Worm (Caenorhabditis elegans): ENCODE results near the gene alh-10.

DNA sequence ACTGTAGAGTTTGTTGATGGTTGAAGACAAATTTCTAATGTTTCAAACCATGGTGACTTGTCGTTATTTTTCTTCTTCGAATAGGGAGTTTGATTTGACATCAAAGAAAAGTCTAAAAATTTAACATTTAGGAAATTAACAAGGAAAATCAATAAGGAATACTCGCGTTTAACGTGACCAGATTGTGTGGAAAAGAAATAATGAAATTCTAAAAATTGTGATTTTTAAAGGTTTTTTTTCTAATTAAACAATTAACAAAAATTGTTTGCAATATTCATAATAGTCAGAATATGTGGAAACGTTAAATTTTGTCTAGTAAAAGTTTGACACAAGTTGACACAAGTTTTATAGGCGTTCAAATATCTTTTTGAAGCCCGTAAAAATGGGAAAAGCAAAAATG is 44.2 kb upstream of the alh-10 start, which contains the start of gene C55B6.4:
- TF ChIP-seq nhr-76 (tag; optimal IDR thresholded peaks at IDR 0.05) = no peak
- no peak for TF ChIP-seq ztf-11 (tag; optimal IDR thresholded peaks at IDR 0.05)
- TF ChIP-seq zip-2 (tag; optimal IDR thresholded peaks at IDR 0.05) = no peak
- TF ChIP-seq aly-2 (tag; optimal IDR thresholded peaks at IDR 0.05) = no peak
- no peak for TF ChIP-seq zag-1 (tag; optimal IDR thresholded peaks at IDR 0.05)
- no peak for TF ChIP-seq F37D6.2 (tag; optimal IDR thresholded peaks at IDR 0.05)
- no peak for TF ChIP-seq ama-1 (optimal IDR thresholded peaks at IDR 0.05)
- TF ChIP-seq unc-62 (GFP tag; optimal IDR thresholded peaks at IDR 0.05 in 1 of 2) = no peak
- TF ChIP-seq unc-62 (tag; optimal IDR thresholded peaks at IDR 0.05) = no peak
- no peak for TF ChIP-seq mes-2 (tag; optimal IDR thresholded peaks at IDR 0.05; ENCODE audit: poor library complexity, severe bottlenecking)
- no peak for TF ChIP-seq lin-13 (GFP tag; optimal IDR thresholded peaks at IDR 0.05)
- no peak for TF ChIP-seq egl-27 (tag; optimal IDR thresholded peaks at IDR 0.05)
- no peak for TF ChIP-seq tag-97 (GFP tag; IDR thresholded peaks at IDR 0.05)
